Worm (Caenorhabditis elegans) whole organism, L4 larva: ENCODE measurements around the gene rsp-1.

Source experiments
- T20F7.1 ChIP-seq: fragments of 200-800 bp; sonication (Bioruptor generic); optimal IDR thresholded peaks from 2 replicates; lab custom pipeline; 2018; ENCODE audit warnings: mild to moderate bottlenecking, missing genetic modification characterization, missing compliant biosample characterization
- dmd-9 ChIP-seq: fragments of 200-800 bp; sonication (Bioruptor generic); IDR thresholded peaks from 2 replicates; pipeline ENCODE4 v1.3.6; 2022; ENCODE audit warnings: missing genetic modification reagents, missing genetic modification characterization, missing compliant biosample characterization
- nhr-11 ChIP-seq: fragments of 150-350 bp; optimal IDR thresholded peaks from 2 replicates; lab custom pipeline; 2014; ENCODE audit warnings: missing biosample characterization, missing genetic modification characterization
- nhr-237 ChIP-seq: sonication (generic microtip); optimal IDR thresholded peaks from 2 replicates; lab custom pipeline; 2017; ENCODE audit warnings: missing biosample characterization, missing genetic modification characterization
- nhr-41 ChIP-seq: fragments of 200-800 bp; sonication (Bioruptor generic); IDR thresholded peaks from 2 replicates; pipeline ENCODE4 v1.3.6; 2022; ENCODE audit warnings: missing genetic modification reagents, missing genetic modification characterization, missing compliant biosample characterization
- snpc-4 ChIP-seq: fragments of 150-350 bp; optimal IDR thresholded peaks from 2 replicates; lab custom pipeline; 2014; ENCODE audit warnings: missing biosample characterization, missing genetic modification characterization

- no peak for TF ChIP-seq snpc-4 (tag; lab: Kevin White, UChicago)
- no peak for TF ChIP-seq dmd-9
- TF ChIP-seq nhr-237, result no peak
- no peak for TF ChIP-seq T20F7.1 (GFP tag; lab: Kevin White, UChicago)
- TF ChIP-seq nhr-41 (GFP tag; lab: Robert Waterston, UW), result no peak
- TF ChIP-seq nhr-11 (tag; lab: Kevin White, UChicago), result no peak
These were observed 32.0 kb downstream of the rsp-1 start, which contains the start of gene twk-5 for ce11 chrII:11485200-11485599.
